Fruit fly (Drosophila melanogaster) whole organism, wandering third instar larva: ENCODE measurements around the gene CG13721.

Source experiments
- Abd-B ChIP-seq: fragments of >200 bp; optimal IDR thresholded peaks from 2 replicates; lab custom pipeline; 2017; ENCODE audit warnings: missing biosample characterization, missing genetic modification characterization
- CG32264 ChIP-seq: fragments of 200-800 bp; sonication (Bioruptor generic); optimal IDR thresholded peaks from 2 replicates; lab custom pipeline; 2016; ENCODE audit warnings: missing biosample characterization, missing genetic modification characterization
- CG9705 ChIP-seq: fragments of 200-800 bp; sonication (Bioruptor generic); optimal IDR thresholded peaks from 2 replicates; lab custom pipeline; 2018; ENCODE audit warnings: missing biosample characterization, mild to moderate bottlenecking, missing genetic modification characterization
- Dif ChIP-seq: fragments of 200-275, 200-300 bp; sonication (Bioruptor generic); optimal IDR thresholded peaks from 2 replicates; lab custom pipeline; 2018; ENCODE audit warnings: missing biosample characterization, missing genetic modification characterization; ENCODE audit not compliant: partially characterized antibody
- GATAd ChIP-seq: sonication (Bioruptor generic); optimal IDR thresholded peaks from 2 replicates; lab custom pipeline; 2016; ENCODE audit warnings: missing biosample characterization, missing genetic modification characterization
- HLH106 ChIP-seq: fragments of 200-800 bp; optimal IDR thresholded peaks from 3 replicates; lab custom pipeline; 2019; ENCODE audit warnings: missing biosample characterization, mild to moderate bottlenecking, missing genetic modification characterization, moderate library complexity
- Hnf4 ChIP-seq: fragments of 200-800 bp; sonication (Bioruptor generic); optimal IDR thresholded peaks from 2 replicates; lab custom pipeline; 2016; ENCODE audit warnings: missing biosample characterization, mild to moderate bottlenecking, missing genetic modification characterization
- Hr78 ChIP-seq: fragments of >200 bp; optimal IDR thresholded peaks from 2 replicates; lab custom pipeline; 2017; ENCODE audit warnings: missing biosample characterization, missing genetic modification characterization
- Hr83 ChIP-seq: fragments of 200-300 bp; sonication (Bioruptor generic); optimal IDR thresholded peaks from 2 replicates; lab custom pipeline; 2016; ENCODE audit warnings: missing biosample characterization, mild to moderate bottlenecking, missing genetic modification characterization, moderate library complexity; ENCODE audit not compliant: poor library complexity, severe bottlenecking
- Jra ChIP-seq: sonication (Bioruptor generic); optimal IDR thresholded peaks from 2 replicates; lab custom pipeline; 2016; ENCODE audit warnings: missing biosample characterization, missing genetic modification characterization
- Myc ChIP-seq: fragments of >200 bp; optimal IDR thresholded peaks from 2 replicates; lab custom pipeline; 2017
- N ChIP-seq: fragments of >200 bp; optimal IDR thresholded peaks from 2 replicates; lab custom pipeline; 2018; ENCODE audit warnings: missing biosample characterization, missing external identifiers, missing genetic modification characterization
- OdsH ChIP-seq: fragments of 200-800 bp; sonication (Bioruptor generic); optimal IDR thresholded peaks from 2 replicates; lab custom pipeline; 2016; ENCODE audit warnings: missing biosample characterization, mild to moderate bottlenecking, missing genetic modification characterization
- Rel ChIP-seq, 2 experiments: fragments of 200-800 bp; sonication (Bioruptor generic) in 1 of 2; optimal IDR thresholded peaks; 2 replicates in 1 of 2; 3 replicates in 1 of 2; lab custom pipeline; 2016 to 2019; ENCODE audit warnings: mild to moderate bottlenecking in 2 of 2, missing biosample characterization in 2 of 2, missing genetic modification characterization in 2 of 2, moderate library complexity in 1 of 2
- Vsx2 ChIP-seq: fragments of 200-300, 225-300 bp; sonication (Bioruptor generic); optimal IDR thresholded peaks from 2 replicates; lab custom pipeline; 2018; ENCODE audit warnings: missing biosample characterization, missing genetic modification characterization; ENCODE audit not compliant: partially characterized antibody
- brk ChIP-seq: fragments of 200-800 bp; sonication (Bioruptor generic); optimal IDR thresholded peaks from 2 replicates; lab custom pipeline; 2016; ENCODE audit warnings: missing biosample characterization, mild to moderate bottlenecking, missing genetic modification characterization
- dl ChIP-seq, 2 experiments: fragments of 175-275, 200-275 bp in 1 of 2; fragments of 200-275 bp in 1 of 2; sonication (Bioruptor generic); optimal IDR thresholded peaks; lab custom pipeline; 2018; ENCODE audit warnings: mild to moderate bottlenecking in 2 of 2, missing biosample characterization in 2 of 2, missing genetic modification characterization in 2 of 2, moderate library complexity in 2 of 2; ENCODE audit not compliant: partially characterized antibody in 2 of 2, insufficient read depth in 1 of 2
- dmrt93B ChIP-seq: fragments of 200-800 bp; sonication (Bioruptor generic); optimal IDR thresholded peaks from 2 replicates; lab custom pipeline; 2018; ENCODE audit warnings: missing biosample characterization, mild to moderate bottlenecking, missing genetic modification characterization
- dsf ChIP-seq: sonication (Bioruptor generic); optimal IDR thresholded peaks from 2 replicates; lab custom pipeline; 2016; ENCODE audit warnings: missing biosample characterization, missing genetic modification characterization, borderline replicate concordance
- fru ChIP-seq: fragments of 200-800 bp; sonication (Bioruptor generic); optimal IDR thresholded peaks from 3 replicates; lab custom pipeline; 2016; ENCODE audit warnings: missing biosample characterization, mild to moderate bottlenecking, missing genetic modification characterization
- h ChIP-seq: fragments of 200-800 bp; sonication (Bioruptor generic); optimal IDR thresholded peaks from 3 replicates; lab custom pipeline; 2016; ENCODE audit warnings: missing biosample characterization, mild to moderate bottlenecking, missing genetic modification characterization
- jim ChIP-seq: fragments of 175-275, 200-325 bp; sonication (Bioruptor generic); optimal IDR thresholded peaks from 2 replicates; lab custom pipeline; 2016; ENCODE audit warnings: missing biosample characterization, mild to moderate bottlenecking, missing genetic modification characterization
- lola ChIP-seq: fragments of >200 bp; optimal IDR thresholded peaks from 2 replicates; lab custom pipeline; 2017; ENCODE audit warnings: missing biosample characterization, missing genetic modification characterization
- rgr ChIP-seq: fragments of 200-800 bp; sonication (Bioruptor generic); optimal IDR thresholded peaks from 3 replicates; lab custom pipeline; 2016; ENCODE audit warnings: missing biosample characterization, mild to moderate bottlenecking, missing genetic modification characterization
- sage ChIP-seq: fragments of 200-800 bp; sonication (Bioruptor generic); optimal IDR thresholded peaks from 2 replicates; lab custom pipeline; 2016; ENCODE audit warnings: missing biosample characterization, mild to moderate bottlenecking, missing genetic modification characterization
- sv ChIP-seq: fragments of 200-800 bp; sonication (Bioruptor generic); optimal IDR thresholded peaks from 3 replicates; lab custom pipeline; 2016; ENCODE audit warnings: missing biosample characterization, missing genetic modification characterization
- usp ChIP-seq: fragments of >200 bp; optimal IDR thresholded peaks from 2 replicates; lab custom pipeline; 2017; ENCODE audit warnings: missing biosample characterization, missing genetic modification characterization

Gene CG13721

dm6 chr3L:4490702-4491243, 6.8 kb downstream of the CG13721 start, which contains the start of gene CG13722:
Gene CG13722, minus strand, starts transcription at chr3L:4490963.
- TF ChIP-seq Rel (GFP tag; optimal IDR thresholded peaks at IDR 0.05; lab: Kevin White, UChicago): no peak
- TF ChIP-seq Rel (tag; optimal IDR thresholded peaks at IDR 0.05; lab: Kevin White, UChicago): no peak
- peak; percentile 45 for TF ChIP-seq Myc (lab: Kevin White, UChicago)

dm6 chr3L:4489490-4489889, 8.1 kb downstream of the CG13721 start:
- TF ChIP-seq lola (GFP tag; lab: Kevin White, UChicago) (no peak), Hr83 (no peak), Hnf4 (GFP tag; lab: Kevin White, UChicago) (no peak), GATAd (GFP tag; lab: Kevin White, UChicago) (no peak)

- no peak for TF ChIP-seq dsf (GFP tag; lab: Kevin White, UChicago)
- TF ChIP-seq CG32264 (GFP tag; lab: Kevin White, UChicago): no peak
- no peak for TF ChIP-seq Rel (GFP tag; optimal IDR thresholded peaks at IDR 0.05; lab: Kevin White, UChicago)
- no peak for TF ChIP-seq Rel (tag; optimal IDR thresholded peaks at IDR 0.05; lab: Kevin White, UChicago)
- TF ChIP-seq Myc (lab: Kevin White, UChicago): peak; percentile 50
- TF ChIP-seq lola (GFP tag; lab: Kevin White, UChicago): no peak
- no peak for TF ChIP-seq Jra
- no peak for TF ChIP-seq fru (GFP tag; lab: Kevin White, UChicago)
- TF ChIP-seq rgr (GFP tag; lab: Kevin White, UChicago): no peak
- TF ChIP-seq Hr78 (GFP tag; lab: Kevin White, UChicago): no peak
- peak; percentile 27 for TF ChIP-seq N (GFP tag; lab: Kevin White, UChicago)
Measured at dm6 chr3L:4484623-4485022, 13.0 kb downstream of the CG13721 start.

- no peak for TF ChIP-seq Dif (GFP tag; lab: Kevin White, UChicago)
- TF ChIP-seq Abd-B (GFP tag; lab: Kevin White, UChicago): no peak
- TF ChIP-seq Vsx2 (GFP tag; lab: Kevin White, UChicago): no peak
- no peak for TF ChIP-seq CG32264 (GFP tag; lab: Kevin White, UChicago)
- no peak for TF ChIP-seq sv (GFP tag; lab: Kevin White, UChicago)
Measured at dm6 chr3L:4482509-4482908, 15.1 kb downstream of the CG13721 start, which contains the start of gene CG11350. Gene CG11350, plus strand, starts transcription at chr3L:4482809.

- TF ChIP-seq OdsH (no peak), dl (GFP tag; optimal IDR thresholded peaks at IDR 0.05; lab: Kevin White, UChicago; ENCODE audit: insufficient read depth in 1 of 2, partially characterized antibody in 2 of 2) (no peak), Myc (lab: Kevin White, UChicago) (no peak), Hr78 (GFP tag; lab: Kevin White, UChicago) (no peak), HLH106 (tag; lab: Kevin White, UChicago) (no peak), sage (GFP tag; lab: Kevin White, UChicago) (no peak), h (GFP tag; lab: Kevin White, UChicago) (no peak), dmrt93B (GFP tag; lab: Kevin White, UChicago) (no peak), Abd-B (GFP tag; lab: Kevin White, UChicago) (no peak), brk (GFP tag; lab: Kevin White, UChicago) (no peak)
Measured at dm6 chr3L:4480764-4481163, 16.8 kb downstream of the CG13721 start.

dm6 chr3L:4479938-4480337, 17.6 kb downstream of the CG13721 start, which contains the start of gene CG7465:
Gene CG7465, plus strand, starts transcription at chr3L:4480283.
- no peak for TF ChIP-seq Hr78 (GFP tag; lab: Kevin White, UChicago)
- no peak for TF ChIP-seq Rel (GFP tag; optimal IDR thresholded peaks at IDR 0.05; lab: Kevin White, UChicago)
- TF ChIP-seq Rel (tag; optimal IDR thresholded peaks at IDR 0.05; lab: Kevin White, UChicago): no peak
- no peak for TF ChIP-seq rgr (GFP tag; lab: Kevin White, UChicago)

- TF ChIP-seq Myc (lab: Kevin White, UChicago) (no peak), Jra (no peak), usp (no peak), sv (GFP tag; lab: Kevin White, UChicago) (no peak), CG9705 (GFP tag; lab: Kevin White, UChicago) (no peak), dmrt93B (GFP tag; lab: Kevin White, UChicago) (no peak), jim (no peak), GATAd (GFP tag; lab: Kevin White, UChicago) (no peak)
Measured at dm6 chr3L:4477656-4478254, 19.8 kb downstream of the CG13721 start.
